Fruit fly (Drosophila melanogaster) whole organism, prepupa: ENCODE data around the gene ZnT77C.

Experiments used
- Blimp-1 ChIP-seq: fragments of 200-800 bp; sonication (Bioruptor generic); optimal IDR thresholded peaks from 3 replicates; lab custom pipeline; 2017; ENCODE audit warnings: missing biosample characterization, missing genetic modification characterization, mild to moderate bottlenecking, moderate library complexity, missing genetic modification reagents
- CG10631 ChIP-seq: fragments of 200-800 bp; sonication (Bioruptor generic); optimal IDR thresholded peaks from 2 replicates; lab custom pipeline; 2016; ENCODE audit warnings: missing biosample characterization, missing genetic modification characterization
- CG10669 ChIP-seq: fragments of 200-800 bp; sonication (Bioruptor generic); optimal IDR thresholded peaks from 3 replicates; lab custom pipeline; 2018; ENCODE audit warnings: missing biosample characterization, mild to moderate bottlenecking, missing genetic modification characterization, moderate library complexity
- CG11294 ChIP-seq: fragments of 200-800 bp; sonication (Bioruptor generic); IDR thresholded peaks from 2 replicates; pipeline ENCODE4 v1.3.6; 2022; ENCODE audit warnings: missing biosample characterization, missing genetic modification characterization
- CG11902 ChIP-seq: fragments of 200-800 bp; sonication (Bioruptor generic); optimal IDR thresholded peaks from 3 replicates; lab custom pipeline; 2016; ENCODE audit warnings: missing biosample characterization, missing genetic modification characterization
- CG15336 ChIP-seq: fragments of 200-800 bp; sonication (Bioruptor generic); IDR thresholded peaks from 2 replicates; pipeline ENCODE4 v1.3.6; 2022; ENCODE audit warnings: missing biosample characterization, missing genetic modification characterization
- CG16779 ChIP-seq: fragments of 200-800 bp; sonication (Bioruptor generic); optimal IDR thresholded peaks from 3 replicates; lab custom pipeline; 2017; ENCODE audit warnings: missing biosample characterization, mild to moderate bottlenecking, missing genetic modification characterization
- CG3032 ChIP-seq: fragments of 200-800 bp; optimal IDR thresholded peaks from 2 replicates; lab custom pipeline; 2019; ENCODE audit warnings: missing biosample characterization, mild to moderate bottlenecking, missing genetic modification characterization, moderate library complexity
- CG31627 ChIP-seq: fragments of 200-800 bp; sonication (Bioruptor generic); optimal IDR thresholded peaks from 3 replicates; lab custom pipeline; 2016; ENCODE audit warnings: missing biosample characterization, missing genetic modification characterization
- CG32006 ChIP-seq: fragments of 200-800 bp; sonication (Bioruptor generic); optimal IDR thresholded peaks from 3 replicates; lab custom pipeline; 2017; ENCODE audit warnings: missing biosample characterization, mild to moderate bottlenecking, missing genetic modification characterization
- CG34406 ChIP-seq: fragments of 200-800 bp; sonication (Bioruptor generic); optimal IDR thresholded peaks from 3 replicates; lab custom pipeline; 2016; ENCODE audit warnings: missing biosample characterization, missing genetic modification characterization
- CG3919 ChIP-seq: fragments of 200-800 bp; sonication (Bioruptor generic); optimal IDR thresholded peaks from 3 replicates; lab custom pipeline; 2016; ENCODE audit warnings: missing biosample characterization, missing genetic modification characterization
- CG4318 ChIP-seq: fragments of 200-800 bp; sonication (Bioruptor generic); optimal IDR thresholded peaks from 3 replicates; lab custom pipeline; 2017; ENCODE audit warnings: missing biosample characterization, mild to moderate bottlenecking, missing genetic modification characterization
- CG6163 ChIP-seq: fragments of 200-800 bp; sonication (Bioruptor generic); IDR thresholded peaks from 3 replicates; pipeline ENCODE4 v1.3.6; 2022; ENCODE audit warnings: missing biosample characterization, missing genetic modification characterization
- CG6276 ChIP-seq: fragments of 200-800 bp; sonication (Bioruptor generic); optimal IDR thresholded peaks from 2 replicates; lab custom pipeline; 2017; ENCODE audit warnings: missing biosample characterization, mild to moderate bottlenecking, missing genetic modification characterization
- CG6792 ChIP-seq: fragments of 200-800 bp; sonication (Bioruptor generic); optimal IDR thresholded peaks from 3 replicates; lab custom pipeline; 2016; ENCODE audit warnings: missing biosample characterization, missing genetic modification characterization
- CG6808 ChIP-seq: fragments of 200-800 bp; sonication (Bioruptor generic); optimal IDR thresholded peaks from 3 replicates; lab custom pipeline; 2017; ENCODE audit warnings: missing biosample characterization, missing genetic modification characterization, mild to moderate bottlenecking, moderate library complexity, missing genetic modification reagents
- CG6854 ChIP-seq: fragments of 200-800 bp; sonication (Bioruptor generic); optimal IDR thresholded peaks from 2 replicates; lab custom pipeline; 2017; ENCODE audit warnings: missing biosample characterization, mild to moderate bottlenecking, missing genetic modification characterization
- CG7368 ChIP-seq: fragments of 200-800 bp; sonication (Bioruptor generic); optimal IDR thresholded peaks from 3 replicates; lab custom pipeline; 2016; ENCODE audit warnings: missing biosample characterization, missing genetic modification characterization
- CG8119 ChIP-seq: fragments of 200-800 bp; sonication (Bioruptor generic); IDR thresholded peaks from 3 replicates; pipeline ENCODE4 v1.3.6; 2022; ENCODE audit warnings: missing biosample characterization, missing genetic modification characterization
- CG8319 ChIP-seq: fragments of 200-800 bp; sonication (Bioruptor generic); optimal IDR thresholded peaks from 3 replicates; lab custom pipeline; 2016; ENCODE audit warnings: missing biosample characterization, missing genetic modification characterization
- CG8632 ChIP-seq: fragments of 200-800 bp; sonication (Bioruptor generic); optimal IDR thresholded peaks from 3 replicates; lab custom pipeline; 2016; ENCODE audit warnings: missing biosample characterization, missing genetic modification characterization
- Eip75B ChIP-seq: fragments of 200-800 bp; sonication (Bioruptor generic); optimal IDR thresholded peaks from 3 replicates; lab custom pipeline; 2016; ENCODE audit warnings: missing biosample characterization, missing genetic modification characterization
- Eip78C ChIP-seq: fragments of 200-800 bp; sonication (Bioruptor generic); peaks from one replicate; lab custom pipeline; 2016; ENCODE audit warnings: missing biosample characterization, missing genetic modification characterization
- Eip93F ChIP-seq: fragments of 200-800 bp; sonication (Bioruptor generic); optimal IDR thresholded peaks from 2 replicates; lab custom pipeline; 2016; ENCODE audit warnings: missing biosample characterization, mild to moderate bottlenecking, missing genetic modification characterization
- Ets21C ChIP-seq: fragments of 200-800 bp; sonication (Bioruptor generic); optimal IDR thresholded peaks from 3 replicates; lab custom pipeline; 2016; ENCODE audit warnings: missing biosample characterization, missing genetic modification characterization
- Ets96B ChIP-seq: fragments of 200-800 bp; optimal IDR thresholded peaks from 2 replicates; lab custom pipeline; 2019; ENCODE audit warnings: missing biosample characterization, mild to moderate bottlenecking, missing genetic modification characterization, moderate library complexity
- Gug ChIP-seq: fragments of 200-800 bp; sonication (Bioruptor generic); IDR thresholded peaks from 2 replicates; pipeline ENCODE4 v1.3.6; 2022; ENCODE audit warnings: missing biosample characterization, missing genetic modification characterization
- Hr39 ChIP-seq: fragments of 200-800 bp; sonication (Bioruptor generic); optimal IDR thresholded peaks from 2 replicates; lab custom pipeline; 2016; ENCODE audit warnings: missing biosample characterization, missing genetic modification characterization
- Hr4 ChIP-seq: fragments of 200-800 bp; sonication (Bioruptor generic); optimal IDR thresholded peaks from 3 replicates; lab custom pipeline; 2016; ENCODE audit warnings: missing biosample characterization, missing genetic modification characterization
- Lpt ChIP-seq: fragments of 200-800 bp; sonication (Bioruptor generic); optimal IDR thresholded peaks from 3 replicates; lab custom pipeline; 2016; ENCODE audit warnings: missing biosample characterization, missing genetic modification characterization
- Met ChIP-seq: fragments of 200-800 bp; sonication (Bioruptor generic); optimal IDR thresholded peaks from 3 replicates; lab custom pipeline; 2016; ENCODE audit warnings: missing biosample characterization, missing genetic modification characterization
- OdsH ChIP-seq: fragments of 200-800 bp; sonication (Bioruptor generic); optimal IDR thresholded peaks from 3 replicates; lab custom pipeline; 2016; ENCODE audit warnings: missing biosample characterization, missing genetic modification characterization
- Smox ChIP-seq: fragments of 200-800 bp; sonication (Bioruptor generic); optimal IDR thresholded peaks from 3 replicates; lab custom pipeline; 2016; ENCODE audit warnings: missing biosample characterization, missing genetic modification characterization
- Sox102F ChIP-seq: fragments of 200-800 bp; sonication (Bioruptor generic); optimal IDR thresholded peaks from 2 replicates; lab custom pipeline; 2016; ENCODE audit warnings: missing biosample characterization, mild to moderate bottlenecking, missing genetic modification characterization
- Sox14 ChIP-seq: fragments of 200-800 bp; sonication (Bioruptor generic); optimal IDR thresholded peaks from 3 replicates; lab custom pipeline; 2016; ENCODE audit warnings: missing biosample characterization, missing genetic modification characterization
- Sox15 ChIP-seq: fragments of 200-800 bp; sonication (Bioruptor generic); optimal IDR thresholded peaks from 3 replicates; lab custom pipeline; 2016; ENCODE audit warnings: missing biosample characterization, missing genetic modification characterization
- achi ChIP-seq: fragments of 200-800 bp; sonication (Bioruptor generic); optimal IDR thresholded peaks from 3 replicates; lab custom pipeline; 2016; ENCODE audit warnings: missing biosample characterization, missing genetic modification characterization
- acj6 ChIP-seq: fragments of 200-800 bp; sonication (Bioruptor generic); optimal IDR thresholded peaks from 3 replicates; lab custom pipeline; 2016; ENCODE audit warnings: missing biosample characterization, missing genetic modification characterization
- cyc ChIP-seq: fragments of 200-800 bp; sonication (Bioruptor generic); optimal IDR thresholded peaks from 3 replicates; lab custom pipeline; 2016; ENCODE audit warnings: missing biosample characterization, missing genetic modification characterization
- dac ChIP-seq: fragments of 200-800 bp; sonication (Bioruptor generic); optimal IDR thresholded peaks from 2 replicates; lab custom pipeline; 2017; ENCODE audit warnings: missing biosample characterization, mild to moderate bottlenecking, missing genetic modification characterization
- dsx ChIP-seq: fragments of 200-800 bp; optimal IDR thresholded peaks from 3 replicates; lab custom pipeline; 2019; ENCODE audit warnings: missing biosample characterization, mild to moderate bottlenecking, missing genetic modification characterization, moderate library complexity; ENCODE audit not compliant: poor library complexity, severe bottlenecking
- eg ChIP-seq: fragments of 200-800 bp; sonication (Bioruptor generic); IDR thresholded peaks from 3 replicates; pipeline ENCODE4 v1.3.6; 2022; ENCODE audit warnings: missing biosample characterization, missing genetic modification characterization
- esn ChIP-seq: fragments of 200-800 bp; sonication (Bioruptor generic); optimal IDR thresholded peaks from 2 replicates; lab custom pipeline; 2016; ENCODE audit warnings: missing biosample characterization, mild to moderate bottlenecking, missing genetic modification characterization, moderate library complexity
- fd59A ChIP-seq: fragments of 200-800 bp; sonication (Bioruptor generic); optimal IDR thresholded peaks from 2 replicates; lab custom pipeline; 2017; ENCODE audit warnings: missing biosample characterization, mild to moderate bottlenecking, missing genetic modification characterization, missing genetic modification reagents
- fkh ChIP-seq: fragments of 200-800 bp; sonication (Bioruptor generic); optimal IDR thresholded peaks from 3 replicates; lab custom pipeline; 2017; ENCODE audit warnings: missing biosample characterization, mild to moderate bottlenecking, missing genetic modification characterization, moderate library complexity
- lz ChIP-seq: fragments of 200-800 bp; sonication (Bioruptor generic); optimal IDR thresholded peaks from 3 replicates; lab custom pipeline; 2016; ENCODE audit warnings: missing biosample characterization, missing genetic modification characterization
- net ChIP-seq: fragments of 200-800 bp; sonication (Bioruptor generic); optimal IDR thresholded peaks from 3 replicates; lab custom pipeline; 2016; ENCODE audit warnings: missing biosample characterization, missing genetic modification characterization
- pdm3 ChIP-seq: fragments of 200-800 bp; sonication (Bioruptor generic); optimal IDR thresholded peaks from 3 replicates; lab custom pipeline; 2016; ENCODE audit warnings: missing biosample characterization, missing genetic modification characterization
- spab ChIP-seq: fragments of 200-800 bp; sonication (Bioruptor generic); optimal IDR thresholded peaks from 2 replicates; lab custom pipeline; 2017; ENCODE audit warnings: missing biosample characterization, mild to moderate bottlenecking, missing genetic modification characterization, missing genetic modification reagents
- ss ChIP-seq, 2 experiments: fragments of 200-800 bp; sonication (Bioruptor generic); optimal IDR thresholded peaks; 2 replicates in 1 of 2; 3 replicates in 1 of 2; lab custom pipeline; 2017 to 2018; ENCODE audit warnings: mild to moderate bottlenecking in 2 of 2, missing biosample characterization in 2 of 2, missing genetic modification characterization in 2 of 2, moderate library complexity in 1 of 2
- svp ChIP-seq: fragments of 200-800 bp; sonication (Bioruptor generic); peaks from one replicate; lab custom pipeline; 2016; ENCODE audit warnings: missing biosample characterization, missing genetic modification characterization
- topi ChIP-seq: fragments of 200-800 bp; sonication (Bioruptor generic); optimal IDR thresholded peaks from 3 replicates; lab custom pipeline; 2016; ENCODE audit warnings: missing biosample characterization, missing genetic modification characterization

ZnT77C gene

DNA sequence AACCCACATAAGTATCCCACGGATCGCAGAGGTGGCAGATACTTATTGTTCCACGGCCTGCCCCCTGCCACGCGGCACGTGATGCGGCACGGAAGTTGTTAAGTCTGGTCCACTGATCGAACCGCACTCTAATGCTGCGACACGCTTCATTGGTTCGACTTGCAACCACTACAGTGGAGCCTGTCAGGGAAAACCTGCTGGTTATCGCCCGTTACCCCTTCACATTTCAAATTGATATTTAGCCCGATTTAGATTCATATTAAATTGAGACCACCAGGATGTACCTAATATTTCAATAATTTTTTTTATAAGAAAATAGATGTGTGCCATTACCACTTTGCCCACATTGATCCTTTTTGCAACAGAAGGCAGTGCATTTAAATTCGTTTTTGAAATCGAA, 47.4 kb downstream of the ZnT77C start:
- TF ChIP-seq CG8319 (GFP tag; lab: Kevin White, UChicago) (no peak), Sox102F (GFP tag; lab: Kevin White, UChicago) (peak; percentile 2), Eip93F (no peak), CG3032 (tag; lab: Kevin White, UChicago) (no peak), spab (GFP tag; lab: Kevin White, UChicago) (no peak), Ets21C (GFP tag; lab: Kevin White, UChicago) (no peak), fkh (no peak), topi (no peak), OdsH (GFP tag; lab: Kevin White, UChicago) (peak; percentile 1), CG6276 (GFP tag; lab: Kevin White, UChicago) (peak; percentile 28), svp (peak; percentile 48), CG3919 (peak; percentile 3), dac (GFP tag; lab: Kevin White, UChicago) (no peak), Ets96B (tag; lab: Kevin White, UChicago) (no peak), Met (GFP tag; lab: Kevin White, UChicago) (peak; percentile 16), CG6792 (GFP tag; lab: Kevin White, UChicago) (no peak), Hr39 (GFP tag; lab: Kevin White, UChicago) (peak; percentile 18), CG10669 (GFP tag; lab: Kevin White, UChicago) (no peak), ss (GFP tag; optimal IDR thresholded peaks at IDR 0.05; lab: Kevin White, UChicago) (no peak), Eip75B (GFP tag; lab: Kevin White, UChicago) (peak; percentile 31), CG15336 (peak; percentile 45), pdm3 (peak; percentile 52), dsx (no peak), CG16779 (tag; lab: Kevin White, UChicago) (no peak), Smox (GFP tag; lab: Kevin White, UChicago) (no peak), Blimp-1 (GFP tag; lab: Kevin White, UChicago) (no peak), acj6 (GFP tag; lab: Kevin White, UChicago) (peak; percentile 18), CG10631 (GFP tag; lab: Kevin White, UChicago) (no peak), CG32006 (GFP tag; lab: Kevin White, UChicago) (peak; percentile 56), CG11294 (GFP tag; lab: Robert Waterston, UW) (no peak), CG7368 (GFP tag; lab: Kevin White, UChicago) (no peak), Lpt (no peak), CG6854 (no peak), CG6808 (GFP tag; lab: Kevin White, UChicago) (no peak), Gug (GFP tag; lab: Robert Waterston, UW) (no peak), CG11902 (GFP tag; lab: Kevin White, UChicago) (no peak), Sox14 (GFP tag; lab: Kevin White, UChicago) (peak; percentile 2), net (GFP tag; lab: Kevin White, UChicago) (peak; percentile 16), Sox15 (no peak), esn (GFP tag; lab: Kevin White, UChicago) (peak; percentile 4), cyc (GFP tag; lab: Kevin White, UChicago) (no peak), Eip78C (GFP tag; lab: Kevin White, UChicago) (peak; percentile 13), CG31627 (no peak), fd59A (GFP tag; lab: Kevin White, UChicago) (no peak), CG6163 (GFP tag; lab: Robert Waterston, UW) (peak; percentile 56; the same call in 2 of the 3 replicates), Hr4 (GFP tag; lab: Kevin White, UChicago) (peak; percentile 52), CG34406 (GFP tag; lab: Kevin White, UChicago) (no peak), achi (GFP tag; lab: Kevin White, UChicago) (no peak), CG8632 (no peak), eg (peak; percentile 46; the same call in 2 of the 3 replicates), CG8119 (GFP tag; lab: Robert Waterston, UW) (peak; percentile 54; the same call in 1 of the 3 replicates), CG4318 (no peak), lz (GFP tag; lab: Kevin White, UChicago) (peak; percentile 31)
